Fruit fly (Drosophila melanogaster): ENCODE results near the gene ATP6AP2.
A peak's percentile ranks its signal among the peaks of the same experiment; 100 is the strongest.

ATP6AP2 gene

dm6 chr3R:9245576-9246200, 14.8 kb upstream of the ATP6AP2 start, which contains the start of gene Vps15 (continued):
- TF ChIP-seq crol (GFP tag; IDR thresholded peaks at IDR 0.05): no peak
- TF ChIP-seq Nf-YA (GFP tag; IDR thresholded peaks at IDR 0.05): no peak
- TF ChIP-seq CG11456 (GFP tag; IDR thresholded peaks at IDR 0.05): 0 out of 3 replicates have a peak, but pooled peaks have one; percentile 5
- TF ChIP-seq trh (GFP tag; optimal IDR thresholded peaks at IDR 0.05): no peak
- TF ChIP-seq CG2199 (GFP tag; IDR thresholded peaks at IDR 0.05): 0 out of 3 replicates have a peak, but pooled peaks have one; percentile 12
- TF ChIP-seq CG2889 (GFP tag; IDR thresholded peaks at IDR 0.05): peak; percentile 89
- peak; percentile 67; the same call in 1 of the 2 replicates for TF ChIP-seq stc (GFP tag; IDR thresholded peaks at IDR 0.05)
- TF ChIP-seq CG15479 (GFP tag; optimal IDR thresholded peaks at IDR 0.05): no peak
- peak; percentile 72 for TF ChIP-seq Atf6 (GFP tag; IDR thresholded peaks at IDR 0.05)
- peak; percentile 57 for TF ChIP-seq cwo (GFP tag; optimal IDR thresholded peaks at IDR 0.05)
- TF ChIP-seq TFAM (GFP tag; optimal IDR thresholded peaks at IDR 0.05): no peak
- TF ChIP-seq tx (GFP tag; optimal IDR thresholded peaks at IDR 0.05): peak; percentile 29
- TF ChIP-seq CG15269 (tag; optimal IDR thresholded peaks at IDR 0.05): peak; percentile 83
- peak; percentile 53 for TF ChIP-seq CG1647 (GFP tag; optimal IDR thresholded peaks at IDR 0.05)
- TF ChIP-seq da (GFP tag; optimal IDR thresholded peaks at IDR 0.05): peak; percentile 46
- peak; percentile 57 for TF ChIP-seq CG11247 (GFP tag; IDR thresholded peaks at IDR 0.05)
- TF ChIP-seq Mrtf (GFP tag; IDR thresholded peaks at IDR 0.05): peak; percentile 33; the same call in 1 of the 3 replicates
- peak; percentile 66 for TF ChIP-seq Deaf1 (tag; optimal IDR thresholded peaks at IDR 0.05)
- peak; percentile 75; the same call in 2 of the 3 replicates for TF ChIP-seq Dbx (GFP tag; IDR thresholded peaks at IDR 0.05)
- peak; percentile 89 for TF ChIP-seq CG10147 (GFP tag; optimal IDR thresholded peaks at IDR 0.05)
- peak; percentile 54 for TF ChIP-seq CG3065 (GFP tag; optimal IDR thresholded peaks at IDR 0.05)
- peak; percentile 17 for TF ChIP-seq gfzf (GFP tag; optimal IDR thresholded peaks at IDR 0.05)
- TF ChIP-seq unpg (GFP tag; optimal IDR thresholded peaks at IDR 0.05): peak; percentile 90
- TF ChIP-seq zf30C (GFP tag; optimal IDR thresholded peaks at IDR 0.05): no peak
- TF ChIP-seq Eip74EF (GFP tag; optimal IDR thresholded peaks at IDR 0.05): peak in 1 of 2 experiments; percentile 59
- peak; percentile 77 for TF ChIP-seq mam (GFP tag; optimal IDR thresholded peaks at IDR 0.05)
- no peak for TF ChIP-seq Adf1 (GFP tag; IDR thresholded peaks at IDR 0.05)
- no peak for TF ChIP-seq ap (GFP tag; IDR thresholded peaks at IDR 0.05)
- TF ChIP-seq zen (tag; optimal IDR thresholded peaks at IDR 0.05): peak; percentile 78
- peak; percentile 12 for TF ChIP-seq repo (GFP tag; optimal IDR thresholded peaks at IDR 0.05)
- TF ChIP-seq CG1603 (tag; optimal IDR thresholded peaks at IDR 0.05): peak; percentile 48
- peak; percentile 97 for TF ChIP-seq Dll (GFP tag; IDR thresholded peaks at IDR 0.05; ENCODE audit: partially characterized antibody)
- TF ChIP-seq E2f2 (GFP tag; IDR thresholded peaks at IDR 0.05): peak; percentile 93
- TF ChIP-seq CG4854 (GFP tag; optimal IDR thresholded peaks at IDR 0.05): peak; percentile 62
- TF ChIP-seq Fer3 (tag; optimal IDR thresholded peaks at IDR 0.05): peak; percentile 82
- no peak for TF ChIP-seq Doc2 (GFP tag; IDR thresholded peaks at IDR 0.05)
- TF ChIP-seq D (optimal IDR thresholded peaks at IDR 0.05): no peak
- peak; percentile 26 for TF ChIP-seq D (GFP tag; optimal IDR thresholded peaks at IDR 0.05)
- no peak for TF ChIP-seq Gsc (GFP tag; IDR thresholded peaks at IDR 0.05)
- peak; percentile 61 for TF ChIP-seq CG5180 (GFP tag; optimal IDR thresholded peaks at IDR 0.05)
- no peak for TF ChIP-seq CG31224 (GFP tag; IDR thresholded peaks at IDR 0.05)
- peak; percentile 71 for TF ChIP-seq CG7271 (tag; optimal IDR thresholded peaks at IDR 0.05)
- TF ChIP-seq Blimp-1 (GFP tag; optimal IDR thresholded peaks at IDR 0.05): peak; percentile 81
- no peak for TF ChIP-seq Neu2 (GFP tag; optimal IDR thresholded peaks at IDR 0.05; ENCODE audit: borderline replicate concordance)
- TF ChIP-seq al (GFP tag; IDR thresholded peaks at IDR 0.05): peak; percentile 75
- 0 out of 2 replicates have a peak, but pooled peaks have one; percentile 25 for TF ChIP-seq CG11696 (GFP tag; IDR thresholded peaks at IDR 0.05)
- peak; percentile 94 for TF ChIP-seq CG2116 (GFP tag; optimal IDR thresholded peaks at IDR 0.05)
- peak; percentile 50; the same call in 1 of the 2 replicates for TF ChIP-seq cas (GFP tag; IDR thresholded peaks at IDR 0.05)
- TF ChIP-seq Tbp (GFP tag; optimal IDR thresholded peaks at IDR 0.05): no peak
- peak; percentile 57 for TF ChIP-seq Asciz (GFP tag; optimal IDR thresholded peaks at IDR 0.05)
